Worm (Caenorhabditis elegans) whole organism, L1 larva: ENCODE data around the gene C16C8.7.

Source experiments
- dpl-1 ChIP-seq, 3 experiments: fragments of 150-350 bp in 2 of 3; sonication (generic microtip) in 1 of 3; optimal IDR thresholded peaks; 2 replicates each; lab custom pipeline; 2014 to 2017; ENCODE audit warnings: missing biosample characterization in 3 of 3, missing genetic modification characterization in 3 of 3, missing genetic modification reagents in 3 of 3
- elt-3 ChIP-seq, 6 experiments: fragments of 150-350 bp in 1 of 6; sonication (generic microtip); optimal IDR thresholded peaks; 2 replicates each; lab custom pipeline; 2017 to 2018; ENCODE audit warnings: missing biosample characterization in 6 of 6, missing genetic modification characterization in 6 of 6, inconsistent platforms in 1 of 6
- jun-1 ChIP-seq: fragments of 150-350 bp; optimal IDR thresholded peaks from 2 replicates; lab custom pipeline; 2014; ENCODE audit warnings: missing biosample characterization, missing genetic modification reagents, missing genetic modification characterization

DNA sequence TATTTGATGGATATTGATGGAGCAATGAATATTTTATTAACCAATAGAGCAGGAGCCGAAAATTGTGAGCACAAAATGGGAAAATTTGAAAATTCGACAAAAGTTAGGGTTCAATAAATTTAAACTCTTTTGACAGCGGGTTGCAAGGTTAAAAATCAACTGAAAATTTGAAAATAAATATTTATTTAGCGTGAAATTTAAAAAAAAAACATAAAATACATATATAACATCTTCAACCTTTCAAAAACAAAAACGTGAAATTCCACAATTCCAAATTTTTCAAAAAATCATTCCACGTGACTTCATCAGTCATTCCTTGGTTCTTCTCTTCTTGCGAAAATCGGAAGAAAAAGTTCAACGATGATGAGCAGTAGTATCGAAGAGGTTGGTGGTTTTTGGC, 30.5 kb downstream of the C16C8.7 start, which contains the start of gene C16C8.18:
- TF ChIP-seq jun-1, result no peak
- no peak for TF ChIP-seq dpl-1 (GFP tag; optimal IDR thresholded peaks at IDR 0.05; lab: Kevin White, UChicago)
- TF ChIP-seq elt-3 (tag; optimal IDR thresholded peaks at IDR 0.05; lab: Kevin White, UChicago), result no peak
